Fruit fly (Drosophila melanogaster): ENCODE data around the gene Karl.

Gene Karl

DNA sequence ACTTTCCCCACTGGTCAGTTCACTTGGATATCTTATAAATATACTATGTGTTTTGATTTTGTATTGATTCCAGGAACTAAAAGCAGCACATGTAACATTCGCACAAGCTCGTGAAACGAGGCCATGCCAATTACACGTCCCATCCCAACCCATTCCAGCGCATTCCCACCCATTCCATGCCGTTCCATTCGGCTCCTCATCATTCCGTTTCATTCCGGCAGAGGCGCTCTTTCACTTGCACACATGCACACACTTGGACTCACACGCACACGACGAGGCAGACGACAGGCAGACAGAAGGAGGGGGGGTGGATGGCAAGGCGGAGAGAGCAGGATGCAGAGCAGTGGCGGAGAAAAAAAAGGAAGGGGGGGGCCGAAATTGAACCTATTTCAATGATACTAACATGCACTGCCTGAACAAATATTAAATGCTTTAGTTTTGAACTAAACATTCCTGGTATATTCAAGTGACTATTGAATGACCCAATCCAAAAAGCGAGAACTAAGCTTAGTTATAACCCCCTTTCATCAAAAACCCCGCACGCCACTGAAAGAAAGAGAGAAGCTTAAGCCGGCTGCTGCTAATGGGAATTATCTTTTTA, 11.1 kb upstream of the Karl start (continued):
- TF ChIP-seq tgo (GFP tag; IDR thresholded peaks at IDR 0.05): peak; percentile 37; the same call in 1 of the 3 replicates
- TF ChIP-seq CG7357 (GFP tag; IDR thresholded peaks at IDR 0.05): 0 out of 3 replicates have a peak, but pooled peaks have one; percentile 25
- peak; percentile 4 for TF ChIP-seq Hmr (GFP tag; optimal IDR thresholded peaks at IDR 0.05)
- no peak for TF ChIP-seq C15 (GFP tag; IDR thresholded peaks at IDR 0.05)
- peak; percentile 38 for TF ChIP-seq HHEX (GFP tag; optimal IDR thresholded peaks at IDR 0.05)
- no peak for TF ChIP-seq abd-A (tag; optimal IDR thresholded peaks at IDR 0.05)
- TF ChIP-seq CG12236 (GFP tag; optimal IDR thresholded peaks at IDR 0.05): no peak
- peak; percentile 64 for TF ChIP-seq CG13424 (tag; optimal IDR thresholded peaks at IDR 0.05)
- no peak for TF ChIP-seq Adf1 (GFP tag; IDR thresholded peaks at IDR 0.05)
- TF ChIP-seq Dp (GFP tag; optimal IDR thresholded peaks at IDR 0.05): no peak
- no peak for TF ChIP-seq tna (GFP tag; IDR thresholded peaks at IDR 0.05; ENCODE audit: partially characterized antibody)
- TF ChIP-seq CG14050 (GFP tag; IDR thresholded peaks at IDR 0.05): no peak
- TF ChIP-seq lmd (GFP tag; IDR thresholded peaks at IDR 0.05): peak; percentile 56
- peak; percentile 43 for TF ChIP-seq CG3407 (GFP tag; optimal IDR thresholded peaks at IDR 0.05)
- peak; percentile 1 for TF ChIP-seq mam (GFP tag; optimal IDR thresholded peaks at IDR 0.05)
- TF ChIP-seq ATbp (GFP tag; optimal IDR thresholded peaks at IDR 0.05): peak; percentile 62
- TF ChIP-seq Blimp-1 (GFP tag; optimal IDR thresholded peaks at IDR 0.05): peak; percentile 61
- TF ChIP-seq cas (GFP tag; IDR thresholded peaks at IDR 0.05): no peak
- peak; percentile 97 for TF ChIP-seq pfk (GFP tag; optimal IDR thresholded peaks at IDR 0.05)
- TF ChIP-seq CG7271 (tag; optimal IDR thresholded peaks at IDR 0.05): no peak
- no peak for TF ChIP-seq tio (GFP tag; optimal IDR thresholded peaks at IDR 0.05)
- no peak for TF ChIP-seq maf-S (GFP tag; optimal IDR thresholded peaks at IDR 0.05)
- peak; percentile 62 for TF ChIP-seq CG30431 (GFP tag; optimal IDR thresholded peaks at IDR 0.05)
- TF ChIP-seq Six4 (GFP tag; optimal IDR thresholded peaks at IDR 0.05): peak; percentile 51
- no peak for TF ChIP-seq ftz-f1 (GFP tag; optimal IDR thresholded peaks at IDR 0.05)
- TF ChIP-seq CG9797 (GFP tag; optimal IDR thresholded peaks at IDR 0.05): no peak
- no peak for TF ChIP-seq rib (GFP tag; IDR thresholded peaks at IDR 0.05)
- TF ChIP-seq en (GFP tag; optimal IDR thresholded peaks at IDR 0.05): no peak
- no peak for TF ChIP-seq pita (GFP tag; optimal IDR thresholded peaks at IDR 0.05)
- TF ChIP-seq CG6272 (GFP tag; IDR thresholded peaks at IDR 0.05): 0 out of 2 replicates have a peak, but pooled peaks have one; percentile 26
- TF ChIP-seq gt (GFP tag; IDR thresholded peaks at IDR 0.05): 0 out of 2 replicates have a peak, but pooled peaks have one; percentile 21
- TF ChIP-seq vvl (GFP tag; IDR thresholded peaks at IDR 0.05): peak; percentile 58; the same call in 1 of the 2 replicates
- no peak for TF ChIP-seq CG13894 (tag; optimal IDR thresholded peaks at IDR 0.05)
- peak; percentile 55 for TF ChIP-seq tin (GFP tag; optimal IDR thresholded peaks at IDR 0.05)
- TF ChIP-seq Optix (GFP tag; IDR thresholded peaks at IDR 0.05): peak; percentile 56; the same call in 1 of the 3 replicates
- TF ChIP-seq CG18262 (tag; optimal IDR thresholded peaks at IDR 0.05): peak; percentile 77
- peak; percentile 65 for TF ChIP-seq crol (GFP tag; IDR thresholded peaks at IDR 0.05)
- TF ChIP-seq nerfin-1 (tag; optimal IDR thresholded peaks at IDR 0.05): peak; percentile 43
- peak; percentile 2 for TF ChIP-seq CG8359 (GFP tag; optimal IDR thresholded peaks at IDR 0.05; ENCODE audit: borderline replicate concordance)
- no peak for TF ChIP-seq CG3163 (GFP tag; optimal IDR thresholded peaks at IDR 0.05)
- TF ChIP-seq Awh (GFP tag; IDR thresholded peaks at IDR 0.05): no peak
- no peak for TF ChIP-seq fd102C (GFP tag; optimal IDR thresholded peaks at IDR 0.05)
- TF ChIP-seq zfh1 (GFP tag; IDR thresholded peaks at IDR 0.05): peak; percentile 73
- peak; percentile 46 for TF ChIP-seq NC2β (GFP tag; optimal IDR thresholded peaks at IDR 0.05)
- no peak for TF ChIP-seq zen2 (GFP tag; IDR thresholded peaks at IDR 0.05; ENCODE audit: partially characterized antibody)
- TF ChIP-seq CG6813 (GFP tag; optimal IDR thresholded peaks at IDR 0.05): peak; percentile 52
- TF ChIP-seq Hmx (GFP tag; optimal IDR thresholded peaks at IDR 0.05): no peak
- no peak for TF ChIP-seq vfl (GFP tag; optimal IDR thresholded peaks at IDR 0.05)
- peak; percentile 50; the same call in 1 of the 3 replicates for TF ChIP-seq Mrtf (GFP tag; IDR thresholded peaks at IDR 0.05)
- TF ChIP-seq toy (GFP tag; IDR thresholded peaks at IDR 0.05): no peak
